Fruit fly (Drosophila melanogaster): ENCODE results near the gene dpr9.

dpr9 gene

dm6 chr3R:15031662-15032061 lies 45.3 kb downstream of the dpr9 start (continued):
- 0 out of 3 replicates have a peak, but pooled peaks have one; percentile 45 for TF ChIP-seq CG8119 (GFP tag; IDR thresholded peaks at IDR 0.05)
- no peak for TF ChIP-seq CG6792 (GFP tag; optimal IDR thresholded peaks at IDR 0.05)
- peak; percentile 18 for TF ChIP-seq acj6 (GFP tag; optimal IDR thresholded peaks at IDR 0.05)
- TF ChIP-seq CG10669 (GFP tag; optimal IDR thresholded peaks at IDR 0.05), result peak; percentile 3
- TF ChIP-seq CG6276 (GFP tag; optimal IDR thresholded peaks at IDR 0.05), result peak; percentile 7
- no peak for TF ChIP-seq CG34406 (GFP tag; optimal IDR thresholded peaks at IDR 0.05)
- TF ChIP-seq OdsH (GFP tag; optimal IDR thresholded peaks at IDR 0.05), result peak; percentile 1
- no peak for TF ChIP-seq CG6808 (GFP tag; optimal IDR thresholded peaks at IDR 0.05)
- 0 out of 2 replicates have a peak, but pooled peaks have one; percentile 27 for TF ChIP-seq CG11294 (GFP tag; IDR thresholded peaks at IDR 0.05)

- TF ChIP-seq CG9139 (GFP tag; optimal IDR thresholded peaks at IDR 0.05) (no peak), CG34406 (GFP tag; optimal IDR thresholded peaks at IDR 0.05) (no peak), Ets21C (GFP tag; optimal IDR thresholded peaks at IDR 0.05) (no peak), Met (GFP tag; optimal IDR thresholded peaks at IDR 0.05) (no peak), CG8319 (GFP tag; optimal IDR thresholded peaks at IDR 0.05) (no peak), eg (GFP tag; IDR thresholded peaks at IDR 0.05) (no peak), CG31627 (GFP tag; optimal IDR thresholded peaks at IDR 0.05) (no peak), achi (GFP tag; optimal IDR thresholded peaks at IDR 0.05) (no peak)
Observed at dm6 chr3R:15024202-15024601, 52.8 kb downstream of the dpr9 start.

dm6 chr3R:15014470-15014869 lies 62.5 kb downstream of the dpr9 start, which contains the start of gene CG14861:
Gene CG14861, plus strand, starts transcription at chr3R:15014770.
- no peak for TF ChIP-seq fd85E (GFP tag; optimal IDR thresholded peaks at IDR 0.05)
- no peak for TF ChIP-seq ss (GFP tag; optimal IDR thresholded peaks at IDR 0.05)
- TF ChIP-seq CG8319 (GFP tag; optimal IDR thresholded peaks at IDR 0.05), result no peak
- no peak for TF ChIP-seq CG11294 (GFP tag; IDR thresholded peaks at IDR 0.05)
- no peak for TF ChIP-seq Hr39 (GFP tag; optimal IDR thresholded peaks at IDR 0.05)
- TF ChIP-seq acj6 (GFP tag; optimal IDR thresholded peaks at IDR 0.05), result no peak
- no peak for TF ChIP-seq CG34406 (GFP tag; optimal IDR thresholded peaks at IDR 0.05)
- TF ChIP-seq CG6854 (GFP tag; optimal IDR thresholded peaks at IDR 0.05), result no peak
- no peak for TF ChIP-seq svp (GFP tag)
- no peak for TF ChIP-seq Eip78C (GFP tag)
- TF ChIP-seq cyc (GFP tag; optimal IDR thresholded peaks at IDR 0.05), result no peak
- no peak for TF ChIP-seq CG1621 (tag; optimal IDR thresholded peaks at IDR 0.05)
- no peak for TF ChIP-seq Sox15 (GFP tag; optimal IDR thresholded peaks at IDR 0.05)

Measured in whole organism, prepupa.